Fruit fly (Drosophila melanogaster): ENCODE data around the gene Es2.
A peak's percentile ranks its signal among the peaks of the same experiment; 100 is the strongest.

Gene Es2

DNA sequence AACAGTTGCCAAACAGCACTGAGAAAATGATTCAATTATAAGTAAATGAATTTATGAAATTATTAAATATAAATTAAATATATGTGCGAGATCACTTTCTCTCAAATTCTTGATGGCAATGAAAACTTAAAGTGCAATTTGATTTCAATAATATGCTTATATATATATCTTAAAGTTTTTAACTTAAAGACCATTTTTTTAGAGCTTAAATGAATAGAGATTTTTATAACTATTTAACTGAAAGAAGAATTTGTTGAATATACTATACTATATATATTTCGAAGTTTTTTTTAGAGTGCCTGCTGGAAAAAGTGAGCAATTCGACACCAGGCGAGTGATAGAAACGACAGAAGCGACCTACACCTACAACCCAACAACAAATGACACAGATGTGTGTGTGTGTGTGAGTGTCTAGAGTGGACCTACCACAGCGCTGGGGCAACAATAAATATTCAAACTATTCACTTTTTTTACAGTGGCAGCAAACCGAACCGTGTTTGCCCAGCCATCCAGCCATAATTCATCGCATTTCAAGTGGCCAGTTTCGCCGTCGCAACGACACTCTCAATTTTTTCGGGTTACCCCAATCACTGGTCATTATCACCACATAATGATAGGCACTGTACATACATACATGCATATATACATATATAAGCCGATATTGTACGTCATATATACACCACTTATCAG is 16.3 kb upstream of the Es2 start (continued):
- TF ChIP-seq CG3995 (GFP tag; optimal IDR thresholded peaks at IDR 0.05) (no peak), CG2202 (tag; optimal IDR thresholded peaks at IDR 0.05) (no peak), pnt (GFP tag; optimal IDR thresholded peaks at IDR 0.05) (no peak), CG12236 (GFP tag; optimal IDR thresholded peaks at IDR 0.05) (no peak), Ravus (GFP tag; IDR thresholded peaks at IDR 0.05) (no peak), Dad (GFP tag; optimal IDR thresholded peaks at IDR 0.05) (no peak), CG14860 (GFP tag; IDR thresholded peaks at IDR 0.05; ENCODE audit: partially characterized antibody) (no peak), Drgx (GFP tag; IDR thresholded peaks at IDR 0.05) (no peak), bbx (GFP tag; IDR thresholded peaks at IDR 0.05; ENCODE audit: partially characterized antibody) (no peak), seq (GFP tag; IDR thresholded peaks at IDR 0.05) (no peak), CG7357 (GFP tag; IDR thresholded peaks at IDR 0.05) (no peak; the same call in 2 of the 3 replicates), gsb (GFP tag; IDR thresholded peaks at IDR 0.05) (no peak), CG10462 (GFP tag; optimal IDR thresholded peaks at IDR 0.05) (no peak), tin (GFP tag; optimal IDR thresholded peaks at IDR 0.05) (peak; percentile 5), Lhr (GFP tag; optimal IDR thresholded peaks at IDR 0.05) (no peak), Camta (GFP tag; optimal IDR thresholded peaks at IDR 0.05) (no peak), sna (GFP tag; IDR thresholded peaks at IDR 0.05; ENCODE audit: partially characterized antibody) (no peak), vnd (GFP tag; IDR thresholded peaks at IDR 0.05; ENCODE audit: partially characterized antibody) (peak; percentile 39; the same call in 2 of the 3 replicates), schlank (tag; optimal IDR thresholded peaks at IDR 0.05) (no peak), CG6654 (GFP tag; optimal IDR thresholded peaks at IDR 0.05) (no peak), CG9727 (GFP tag; optimal IDR thresholded peaks at IDR 0.05) (peak; percentile 84), CG18262 (tag; optimal IDR thresholded peaks at IDR 0.05) (peak; percentile 93), CG8924 (tag; optimal IDR thresholded peaks at IDR 0.05) (peak; percentile 89), D19A (tag; optimal IDR thresholded peaks at IDR 0.05) (peak; percentile 77), esg (GFP tag; conservative IDR thresholded peaks at IDR 0.05) (0 out of 2 replicates have a peak, but pooled peaks have one; percentile 17), Opbp (GFP tag; IDR thresholded peaks at IDR 0.05; ENCODE audit: partially characterized antibody) (no peak), lmd (GFP tag; IDR thresholded peaks at IDR 0.05) (peak; percentile 24; the same call in 1 of the 2 replicates), chm (GFP tag; IDR thresholded peaks at IDR 0.05) (0 out of 2 replicates have a peak, but pooled peaks have one; percentile 51), CG13287 (GFP tag; IDR thresholded peaks at IDR 0.05; ENCODE audit: partially characterized antibody) (no peak), chif (GFP tag; optimal IDR thresholded peaks at IDR 0.05) (no peak), tgo (GFP tag; IDR thresholded peaks at IDR 0.05) (0 out of 3 replicates have a peak, but pooled peaks have one; percentile 30), kay (GFP tag; optimal IDR thresholded peaks at IDR 0.05) (no peak), Dref (GFP tag; IDR thresholded peaks at IDR 0.05) (no peak), Antp (GFP tag; optimal IDR thresholded peaks at IDR 0.05) (no peak), Lpt (GFP tag; optimal IDR thresholded peaks at IDR 0.05) (no peak), CkIIα-i1 (GFP tag; IDR thresholded peaks at IDR 0.05) (no peak), Hr78 (GFP tag; optimal IDR thresholded peaks at IDR 0.05) (no peak), mam (GFP tag; optimal IDR thresholded peaks at IDR 0.05) (no peak), YL-1 (GFP tag; optimal IDR thresholded peaks at IDR 0.05) (no peak), Xrp1 (GFP tag; IDR thresholded peaks at IDR 0.05) (peak; percentile 66), CG6813 (GFP tag; optimal IDR thresholded peaks at IDR 0.05) (no peak), Hr39 (optimal IDR thresholded peaks at IDR 0.05) (no peak), sens (GFP tag) (peak; percentile 28), ssp (GFP tag; IDR thresholded peaks at IDR 0.05) (no peak), mld (GFP tag; IDR thresholded peaks at IDR 0.05; ENCODE audit: partially characterized antibody) (no peak), toy (GFP tag; IDR thresholded peaks at IDR 0.05) (no peak), gro (GFP tag; optimal IDR thresholded peaks at IDR 0.05) (no peak), ewg (GFP tag; optimal IDR thresholded peaks at IDR 0.05) (no peak), eve (GFP tag; optimal IDR thresholded peaks at IDR 0.05) (no peak), h (optimal IDR thresholded peaks at IDR 0.05) (no peak), CG10321 (GFP tag; IDR thresholded peaks at IDR 0.05) (no peak)
